Fruit fly (Drosophila melanogaster): Measurements from ENCODE around the gene sky.

- no peak for TF ChIP-seq CG34367 (tag; optimal IDR thresholded peaks at IDR 0.05)
- TF ChIP-seq rn (GFP tag; IDR thresholded peaks at IDR 0.05) = no peak
- no peak for TF ChIP-seq Pif1B (GFP tag; optimal IDR thresholded peaks at IDR 0.05)
- TF ChIP-seq CG8301 (tag; optimal IDR thresholded peaks at IDR 0.05) = no peak
- no peak for TF ChIP-seq CG14655 (GFP tag; optimal IDR thresholded peaks at IDR 0.05)
- TF ChIP-seq CG15710 (tag; optimal IDR thresholded peaks at IDR 0.05) = no peak
- TF ChIP-seq fd96Ca (GFP tag; IDR thresholded peaks at IDR 0.05) = no peak
- no peak for TF ChIP-seq CG13204 (GFP tag; optimal IDR thresholded peaks at IDR 0.05)
- TF ChIP-seq CG32121 (GFP tag; IDR thresholded peaks at IDR 0.05) = no peak
These were observed 29.9 kb upstream of the sky start for dm6 chr2L:20948625-20949024.

Measured in whole organism, pupa.